Fruit fly (Drosophila melanogaster) whole organism, larva: Measurements from ENCODE around the gene jigr1.

Experiments used
- noc ChIP-seq: fragments of 200-800 bp; sonication (Bioruptor generic); optimal IDR thresholded peaks from 3 replicates; lab custom pipeline; 2019; ENCODE audit warnings: missing biosample characterization, mild to moderate bottlenecking, missing genetic modification characterization, moderate library complexity

The jigr1 gene

DNA sequence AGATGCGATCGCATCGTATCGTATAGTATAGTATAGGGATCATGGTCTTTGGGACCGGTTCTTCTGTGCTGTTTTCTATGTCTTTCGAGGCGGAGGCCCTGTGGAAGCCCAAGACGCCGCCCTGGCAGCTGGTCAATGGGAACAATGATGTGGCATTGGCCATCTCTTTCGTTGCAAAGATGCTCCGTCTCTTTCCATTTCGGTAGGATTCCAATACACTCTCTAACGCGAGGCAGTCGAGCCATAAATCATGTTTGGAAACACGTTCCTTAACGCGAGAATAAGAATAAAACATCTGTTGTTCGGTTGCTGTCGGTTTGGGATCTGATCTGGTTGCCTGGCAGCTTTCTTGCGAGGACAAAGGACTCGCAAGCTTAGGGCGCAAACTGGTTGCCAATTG, 9.0 kb upstream of the jigr1 start:
- TF ChIP-seq noc (tag; lab: Kevin White, UChicago), result no peak

DNA sequence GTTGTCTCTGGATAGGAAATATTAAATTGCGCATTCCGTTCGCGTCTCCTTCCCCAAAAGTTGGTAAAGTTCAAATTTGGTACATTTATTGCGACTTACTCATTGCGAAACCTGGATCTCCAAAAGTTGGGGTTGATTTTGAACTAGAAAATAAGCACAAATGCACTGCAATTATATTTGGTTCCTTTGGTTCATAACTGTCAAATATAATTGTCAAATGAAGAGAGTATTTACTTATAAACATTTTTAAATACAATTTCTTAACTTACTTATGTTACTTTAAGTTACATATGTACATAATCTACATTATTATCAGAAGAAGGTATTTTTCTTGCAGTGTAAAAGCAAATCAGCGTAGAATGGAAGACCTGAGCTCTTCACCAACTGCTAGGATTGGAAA, 7.1 kb upstream of the jigr1 start:
- TF ChIP-seq noc (tag; lab: Kevin White, UChicago), result no peak

DNA sequence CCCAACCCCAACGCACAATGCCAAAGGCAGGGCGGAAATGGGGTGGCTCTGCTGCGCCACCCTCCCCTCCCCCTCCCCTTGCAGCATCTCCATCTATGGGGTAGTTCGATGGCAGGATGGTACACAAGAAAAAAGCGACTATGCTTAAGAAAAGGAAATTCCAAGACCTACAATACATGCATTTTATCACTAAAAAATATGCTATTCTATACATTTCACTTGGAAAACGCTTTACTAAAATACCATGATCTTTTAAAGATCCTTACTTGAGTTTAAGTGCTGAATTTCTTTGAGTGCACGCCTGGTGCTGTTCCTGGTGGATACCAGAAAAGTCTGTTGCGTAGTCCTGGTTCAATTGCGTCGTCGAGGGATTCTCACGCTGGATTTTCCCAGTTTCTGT, 6.6 kb upstream of the jigr1 start:
- no peak for TF ChIP-seq noc (tag; lab: Kevin White, UChicago)

DNA sequence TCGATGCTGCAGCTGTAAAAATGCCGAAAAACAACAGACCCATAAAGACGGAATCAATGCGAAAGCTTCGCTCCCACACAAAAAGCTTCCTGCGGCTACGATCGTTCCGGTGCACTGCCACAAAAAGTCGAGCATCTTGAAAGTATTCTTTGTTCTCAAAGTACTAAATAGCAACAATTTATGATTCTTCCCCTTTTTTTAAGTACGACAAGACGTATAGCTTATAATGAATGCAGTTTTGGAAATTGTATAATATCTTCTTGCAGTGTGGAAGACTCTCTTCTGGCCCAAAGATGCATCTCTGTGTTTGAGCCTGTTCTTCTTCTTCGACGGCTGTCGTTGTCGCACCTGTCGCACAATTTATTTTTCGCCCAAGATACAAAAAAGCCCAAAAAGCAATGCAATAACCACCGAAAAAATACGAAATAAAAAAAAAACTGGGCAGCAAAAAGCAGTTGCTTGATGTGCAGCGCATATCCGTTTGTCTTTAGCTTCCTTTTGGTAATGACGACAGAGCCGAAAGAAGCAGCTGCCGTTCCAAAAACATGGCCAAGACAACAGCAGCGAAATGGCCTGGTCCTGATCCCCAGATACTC, 3.7 kb upstream of the jigr1 start:
- TF ChIP-seq noc (tag; lab: Kevin White, UChicago), result no peak

DNA sequence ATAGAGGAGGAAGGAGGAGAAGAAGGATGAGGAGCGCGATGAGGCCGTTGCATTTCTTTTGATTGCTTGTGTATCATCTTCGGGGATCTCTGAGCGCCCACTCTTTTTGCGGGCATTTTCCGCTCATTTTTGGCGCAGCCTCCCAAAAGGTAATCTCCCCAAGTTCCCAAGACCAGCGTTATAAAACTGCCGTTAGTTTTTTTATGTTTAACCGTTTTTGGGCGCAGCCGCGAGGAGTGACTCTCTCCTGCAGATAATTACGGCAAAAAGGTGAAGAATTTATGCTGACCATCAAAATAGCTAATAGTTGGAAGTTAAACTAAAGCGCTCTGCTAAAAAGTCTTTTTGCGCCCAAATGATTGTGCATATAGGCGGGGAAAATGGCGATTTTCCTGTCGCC, 738 bp downstream of the jigr1 start:
- no peak for TF ChIP-seq noc (tag; lab: Kevin White, UChicago)

DNA sequence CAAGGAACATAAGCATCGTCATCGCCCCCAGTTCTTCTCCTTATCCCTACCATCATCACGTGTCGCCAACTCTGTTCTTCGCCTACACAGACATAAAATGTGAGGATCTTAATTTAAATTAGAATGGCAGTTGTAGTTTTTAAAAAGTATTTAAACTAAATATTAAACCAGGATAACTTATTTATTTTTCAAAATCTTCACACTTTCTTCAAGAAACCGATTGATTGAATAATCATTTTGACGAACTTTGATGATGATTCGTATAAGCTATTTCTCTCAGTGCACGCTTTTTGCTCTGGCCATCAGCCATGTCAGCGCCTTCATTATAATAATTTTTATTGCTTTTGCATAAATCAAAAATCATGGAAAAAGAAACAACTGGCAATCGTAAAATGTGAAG, 1.3 kb downstream of the jigr1 start:
- no peak for TF ChIP-seq noc (tag; lab: Kevin White, UChicago)

DNA sequence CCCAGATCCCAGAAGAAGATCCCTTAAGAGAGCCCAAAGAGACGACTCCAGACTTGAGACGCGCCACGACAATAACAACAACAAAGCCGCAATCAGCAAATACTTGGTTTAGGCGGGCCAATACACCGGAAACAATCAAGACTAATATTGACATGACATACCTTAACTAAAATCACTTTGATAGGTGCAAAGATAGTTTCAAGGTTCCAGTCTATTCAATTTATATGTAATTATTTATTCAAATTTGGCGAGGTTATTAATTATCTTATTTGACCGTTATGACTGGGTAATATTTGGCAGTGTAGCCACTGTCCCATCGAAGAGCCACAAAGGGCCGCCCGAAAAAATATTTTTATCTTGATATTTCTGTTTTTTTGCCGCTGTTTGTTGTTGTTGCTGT, 2.8 kb downstream of the jigr1 start:
- TF ChIP-seq noc (tag; lab: Kevin White, UChicago), result peak; percentile 5

DNA sequence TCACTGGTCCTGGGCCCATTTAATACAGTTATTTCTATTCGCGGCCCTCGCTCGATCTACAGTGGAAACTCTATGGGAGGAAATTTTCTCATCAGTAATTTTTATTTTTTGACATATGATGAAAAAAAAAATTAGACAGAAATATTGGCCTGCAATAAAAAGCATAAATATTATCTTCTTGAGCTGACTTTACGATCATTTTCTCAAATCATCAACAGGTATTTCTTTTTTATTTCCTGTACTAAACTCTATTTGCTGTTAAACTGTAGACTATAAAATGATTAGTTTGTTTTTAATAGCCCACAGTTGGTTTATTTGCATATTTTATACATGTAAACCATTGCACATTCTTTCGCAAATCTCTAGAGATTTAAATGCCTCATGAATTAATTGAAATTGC, 6.5 kb downstream of the jigr1 start:
- no peak for TF ChIP-seq noc (tag; lab: Kevin White, UChicago)

DNA sequence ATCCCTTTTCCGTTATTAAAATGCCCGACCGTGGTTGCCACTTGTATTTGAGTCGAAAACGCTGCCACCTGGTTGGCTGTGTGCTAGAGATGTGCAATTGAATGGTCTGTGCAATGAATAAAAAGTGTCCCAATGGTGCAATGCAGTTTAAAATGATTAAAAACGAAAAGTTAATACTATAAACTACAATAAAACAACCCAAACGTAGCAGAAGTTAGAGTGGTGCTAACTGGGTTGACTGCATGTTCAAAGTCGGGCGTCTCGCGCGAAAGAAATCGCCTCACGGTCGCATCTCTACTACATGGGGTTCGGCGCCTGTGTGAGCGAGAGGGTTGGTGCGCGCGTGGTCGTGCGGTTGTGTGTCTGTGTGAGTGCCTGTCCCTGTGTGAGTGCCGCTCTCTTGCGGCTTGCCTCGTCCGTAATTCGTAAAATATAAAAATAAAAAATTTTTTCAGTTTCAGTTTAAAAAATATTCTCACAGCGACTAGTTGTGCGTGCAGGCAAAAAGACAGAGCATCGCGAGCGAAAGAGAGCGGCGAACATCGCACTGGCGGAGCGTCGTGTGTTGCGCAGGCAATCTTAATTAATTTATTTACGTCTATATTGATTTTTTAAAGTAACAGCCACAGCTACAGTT, 9.4 kb downstream of the jigr1 start:
- peak; percentile 90 for TF ChIP-seq noc (tag; lab: Kevin White, UChicago)

DNA sequence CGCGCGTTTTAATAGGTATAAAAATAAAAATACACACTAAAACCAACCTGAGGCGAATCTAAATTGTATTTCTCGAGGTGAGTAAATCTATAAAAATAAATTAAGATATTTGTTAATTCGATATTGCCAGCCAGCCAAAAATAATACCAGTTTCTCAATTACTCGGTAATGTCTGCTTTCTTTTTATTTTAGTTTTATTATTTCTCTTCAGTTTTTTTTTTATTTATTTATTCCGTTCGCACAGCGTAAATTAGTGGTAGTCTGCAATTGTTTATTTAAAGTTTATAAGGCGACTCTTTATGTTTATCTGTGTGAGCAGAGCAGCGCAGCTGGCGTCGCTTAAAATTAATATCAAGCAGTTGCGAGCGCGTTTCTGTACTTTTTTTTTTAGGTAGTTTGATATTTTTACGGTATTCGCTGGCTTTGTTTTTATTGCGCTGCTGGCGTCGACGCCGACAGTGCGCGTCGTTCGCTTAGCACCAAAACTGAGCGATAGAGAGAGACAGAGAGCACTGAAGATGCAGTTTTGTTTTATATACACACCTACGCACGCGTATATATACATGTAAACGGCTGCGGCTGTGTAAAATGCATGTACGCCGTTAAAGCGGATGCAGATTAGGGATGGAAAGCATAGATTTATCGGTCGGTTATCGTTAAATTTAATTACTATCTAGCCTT, 10.1 kb downstream of the jigr1 start:
- no peak for TF ChIP-seq noc (tag; lab: Kevin White, UChicago)

DNA sequence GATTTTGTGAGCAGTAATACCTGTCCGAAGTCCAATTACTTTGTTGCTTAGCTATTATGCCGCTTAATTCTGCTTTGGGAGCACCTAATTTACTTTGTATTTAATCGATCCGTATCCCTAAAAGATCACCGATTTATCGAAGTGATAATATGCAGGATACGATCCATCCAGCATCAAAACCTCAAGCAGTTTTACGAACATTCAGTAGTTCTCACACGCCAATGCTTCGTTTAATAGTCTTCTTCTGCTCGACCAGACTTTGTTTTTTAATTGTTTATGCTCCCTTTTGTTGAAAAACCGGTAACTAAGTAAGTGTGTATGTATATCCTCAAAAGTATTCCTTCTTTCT, 10.6 kb downstream of the jigr1 start:
- TF ChIP-seq noc (tag; lab: Kevin White, UChicago), result no peak

DNA sequence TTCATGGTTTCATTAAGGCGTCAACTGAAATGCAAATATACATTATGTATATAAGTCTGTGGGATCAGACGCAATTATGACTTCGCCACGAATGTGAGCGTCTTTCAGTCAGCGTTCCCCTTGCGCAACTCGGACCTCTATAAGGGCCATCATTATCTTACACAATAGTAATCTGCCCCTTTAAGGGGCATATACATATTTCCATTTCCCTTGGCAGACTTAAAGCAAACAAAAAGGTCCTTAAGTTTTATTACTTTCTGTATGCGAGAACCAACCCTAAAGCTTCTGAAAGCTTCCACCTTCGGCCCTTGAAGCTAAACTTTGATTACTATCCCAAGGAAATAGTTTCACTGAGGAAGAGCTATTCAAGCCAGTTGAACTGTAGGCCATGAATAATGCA, 12.8 kb downstream of the jigr1 start:
- no peak for TF ChIP-seq noc (tag; lab: Kevin White, UChicago)

DNA sequence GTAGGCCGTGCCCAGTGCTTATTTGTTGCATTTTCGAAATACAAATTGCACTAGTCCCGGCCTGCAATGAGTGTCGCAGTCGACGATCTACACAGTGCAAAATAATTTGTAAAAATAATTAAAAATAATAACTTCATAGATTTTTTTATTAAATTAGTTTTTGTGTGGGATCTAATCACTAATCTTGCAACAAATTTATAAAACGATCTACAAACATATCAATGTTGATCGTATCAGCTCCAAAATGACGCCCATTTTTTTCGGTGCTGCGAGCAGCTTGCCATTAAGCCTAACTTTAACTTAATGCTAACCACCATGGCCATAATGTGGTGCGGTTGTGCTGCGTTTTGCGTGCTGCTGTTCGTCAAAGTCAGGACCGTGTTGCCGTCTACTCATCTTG, 13.8 kb downstream of the jigr1 start:
- TF ChIP-seq noc (tag; lab: Kevin White, UChicago), result no peak

DNA sequence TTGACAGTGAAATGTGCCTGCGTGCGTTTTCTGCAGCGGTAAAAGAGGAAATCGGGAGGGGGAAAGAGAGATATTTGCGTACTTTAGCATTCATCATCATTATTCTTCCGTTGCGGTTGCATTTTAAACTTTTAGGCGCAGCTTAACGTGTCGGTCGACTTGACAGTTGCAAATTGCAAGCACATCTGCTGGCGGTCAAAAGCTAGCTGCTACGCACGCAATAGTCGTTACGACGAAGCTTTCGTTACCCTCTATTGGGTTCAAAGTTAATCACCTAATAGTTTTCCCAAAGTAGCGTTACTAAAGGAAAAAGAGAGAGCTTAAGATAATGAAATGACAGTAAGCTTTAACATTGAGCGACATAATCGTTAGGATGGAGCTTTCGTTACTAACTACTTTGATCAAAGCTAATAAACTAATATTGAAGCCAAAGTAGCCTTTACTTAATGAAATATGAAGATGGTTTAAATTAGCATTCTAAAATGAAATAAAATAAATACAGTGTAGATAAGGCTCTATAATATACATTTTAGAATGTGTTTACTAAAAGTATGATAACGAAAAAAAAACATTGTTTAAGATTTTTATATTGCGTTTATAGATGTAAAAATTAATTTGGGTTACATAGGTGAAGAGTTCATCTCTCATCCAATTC, 14.6 kb downstream of the jigr1 start:
- TF ChIP-seq noc (tag; lab: Kevin White, UChicago), result no peak

DNA sequence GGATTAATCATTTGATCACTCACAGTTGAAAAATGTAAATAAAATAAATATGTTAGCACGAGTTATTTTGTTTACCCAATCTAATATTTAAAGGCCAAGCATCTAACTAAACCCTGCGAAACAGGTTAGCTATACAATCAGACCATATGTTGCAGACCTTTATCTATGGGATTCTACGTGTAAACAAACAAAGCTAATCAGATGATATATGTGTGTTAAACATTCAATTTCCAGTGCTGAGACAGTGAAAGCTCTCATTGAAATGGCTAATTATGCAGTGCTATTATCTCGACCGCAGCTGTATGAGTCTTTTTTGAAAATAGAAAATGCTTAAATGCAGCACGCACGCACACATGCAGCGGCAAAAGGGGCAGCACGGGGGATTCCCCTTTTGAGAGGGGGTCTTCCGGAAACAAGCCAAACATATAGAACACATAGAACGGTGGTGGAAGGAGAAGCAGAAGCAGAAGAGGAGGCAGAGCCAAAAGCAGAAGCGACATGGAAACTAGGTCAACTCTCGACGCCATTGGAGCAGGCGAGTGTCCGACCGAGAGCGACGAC, 22.3 kb downstream of the jigr1 start:
- TF ChIP-seq noc (tag; lab: Kevin White, UChicago), result no peak

DNA sequence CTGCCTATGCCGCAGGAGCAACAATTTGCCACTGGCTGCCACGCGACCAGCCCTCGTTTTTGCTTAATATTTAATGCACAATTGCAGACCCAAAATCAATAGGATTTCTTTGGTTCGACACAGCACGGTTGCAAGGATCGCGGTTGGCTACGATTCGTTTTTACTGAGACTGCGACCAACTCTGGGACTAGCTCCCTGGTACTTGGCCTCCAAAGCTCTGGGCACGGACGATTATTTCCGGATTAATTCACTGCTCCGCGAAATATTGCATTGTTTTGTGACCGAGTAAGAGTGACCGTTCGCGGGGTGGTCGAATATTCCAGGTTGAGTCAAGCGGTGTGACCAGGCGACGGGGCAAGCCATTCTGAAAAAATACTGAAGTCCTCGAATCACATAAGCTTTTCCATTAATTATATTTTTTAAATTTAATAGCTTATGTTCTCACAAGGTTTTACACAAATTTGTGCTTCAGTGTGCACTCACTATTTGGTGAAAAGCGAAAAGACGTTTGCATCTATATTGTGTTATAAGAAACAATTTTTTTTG, 23.4 kb downstream of the jigr1 start, which contains the start of gene Tnks:
Gene Tnks (minus strand): TSS at position 302 of the 546 bp plus-strand sequence.
- TF ChIP-seq noc (tag; lab: Kevin White, UChicago), result no peak
